Worm (Caenorhabditis elegans): ENCODE measurements around the gene nhr-103.

DNA sequence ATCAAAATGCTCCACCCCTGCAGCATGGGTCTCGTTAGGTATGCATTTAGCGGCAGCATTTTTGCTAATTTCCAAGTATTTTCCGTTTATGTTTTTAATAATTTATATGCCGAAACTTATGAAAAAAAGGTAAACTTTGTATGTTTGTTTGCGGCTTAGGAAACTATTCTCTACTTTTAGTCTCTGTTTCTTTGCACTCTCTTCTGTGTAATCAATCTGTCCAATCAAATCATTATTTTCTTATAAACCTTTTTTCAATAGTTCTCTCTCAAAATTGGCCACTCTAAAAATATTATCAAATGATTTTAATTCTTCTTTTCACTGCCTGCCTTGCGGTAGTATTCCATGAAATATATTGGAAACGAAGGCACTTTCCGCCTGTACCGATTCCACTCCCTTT lies 12.8 kb downstream of the nhr-103 start:
- TF ChIP-seq ceh-36 (tag; optimal IDR thresholded peaks at IDR 0.05) (no peak), tbx-37 (GFP tag; conservative IDR thresholded peaks at IDR 0.05) (no peak), ama-1 (optimal IDR thresholded peaks at IDR 0.05) (no peak), hnd-1 (tag; optimal IDR thresholded peaks at IDR 0.05) (no peak), B0310.2 (tag; optimal IDR thresholded peaks at IDR 0.05) (no peak), pes-1 (GFP tag; IDR thresholded peaks at IDR 0.05) (no peak), F13C5.2 (tag; optimal IDR thresholded peaks at IDR 0.05) (no peak), ets-7 (tag; optimal IDR thresholded peaks at IDR 0.05) (no peak), sea-1 (GFP tag; conservative IDR thresholded peaks at IDR 0.05) (no peak)
